Fruit fly (Drosophila melanogaster) whole organism, wandering third instar larva: ENCODE data around the gene SpdS.

Experiments
- CrebA ChIP-seq: fragments of 200-800 bp; sonication (Bioruptor generic); optimal IDR thresholded peaks from 2 replicates; lab custom pipeline; 2016; ENCODE audit warnings: missing biosample characterization, mild to moderate bottlenecking, missing genetic modification characterization, borderline replicate concordance
- Dfd ChIP-seq: fragments of >200 bp; optimal IDR thresholded peaks from 2 replicates; lab custom pipeline; 2017; ENCODE audit warnings: missing biosample characterization, missing genetic modification characterization
- Dif ChIP-seq: fragments of 200-275, 200-300 bp; sonication (Bioruptor generic); optimal IDR thresholded peaks from 2 replicates; lab custom pipeline; 2018; ENCODE audit warnings: missing biosample characterization, missing genetic modification characterization; ENCODE audit not compliant: partially characterized antibody
- Myc ChIP-seq: fragments of >200 bp; optimal IDR thresholded peaks from 2 replicates; lab custom pipeline; 2017
- N ChIP-seq: fragments of >200 bp; optimal IDR thresholded peaks from 2 replicates; lab custom pipeline; 2018; ENCODE audit warnings: missing biosample characterization, missing external identifiers, missing genetic modification characterization
- Vsx2 ChIP-seq: fragments of 200-300, 225-300 bp; sonication (Bioruptor generic); optimal IDR thresholded peaks from 2 replicates; lab custom pipeline; 2018; ENCODE audit warnings: missing biosample characterization, missing genetic modification characterization; ENCODE audit not compliant: partially characterized antibody
- br ChIP-seq: fragments of 200-800 bp; sonication (Bioruptor generic); optimal IDR thresholded peaks from 2 replicates; lab custom pipeline; 2016; ENCODE audit warnings: missing biosample characterization, missing genetic modification characterization
- foxo ChIP-seq, 2 experiments: fragments of 200-800 bp; sonication (Bioruptor generic); optimal IDR thresholded peaks; 2 replicates in 1 of 2; 3 replicates in 1 of 2; lab custom pipeline; 2016 to 2017; ENCODE audit warnings: missing biosample characterization in 2 of 2, missing genetic modification characterization in 2 of 2
- lola ChIP-seq: fragments of >200 bp; optimal IDR thresholded peaks from 2 replicates; lab custom pipeline; 2017; ENCODE audit warnings: missing biosample characterization, missing genetic modification characterization
- pan ChIP-seq: fragments of >200 bp; optimal IDR thresholded peaks from 2 replicates; lab custom pipeline; 2017
- sv ChIP-seq: fragments of 200-800 bp; sonication (Bioruptor generic); optimal IDR thresholded peaks from 3 replicates; lab custom pipeline; 2016; ENCODE audit warnings: missing biosample characterization, missing genetic modification characterization

DNA sequence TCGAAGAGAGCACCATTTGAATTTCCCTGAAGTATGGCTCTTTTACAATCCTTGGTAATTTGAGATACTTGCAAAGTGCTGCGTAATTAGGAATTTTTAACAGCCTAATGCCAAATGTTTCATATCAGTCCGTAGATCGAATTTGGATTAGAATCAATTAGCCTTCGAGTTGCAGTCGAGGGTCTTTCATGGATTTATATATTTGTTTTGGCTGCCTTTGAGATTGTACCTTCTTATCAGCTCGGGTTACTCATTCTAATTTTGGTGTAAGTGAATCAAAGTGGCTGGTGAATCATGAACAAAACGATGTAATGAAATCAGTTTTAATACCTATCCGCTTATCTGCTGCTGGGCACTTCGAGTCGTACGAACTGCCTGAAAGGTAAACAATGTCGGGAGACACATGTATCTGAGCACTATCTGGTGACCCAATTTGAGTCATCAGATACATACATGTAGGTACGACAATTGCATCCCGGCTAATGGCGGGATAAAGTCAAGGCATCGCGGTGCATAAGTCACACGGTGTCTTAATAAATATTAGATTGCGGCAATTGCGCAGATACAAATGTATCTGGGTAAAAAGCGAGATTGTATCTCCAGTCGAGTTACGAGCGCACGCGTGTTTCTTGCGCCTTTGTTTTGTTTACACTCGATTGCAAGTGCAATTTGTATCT lies 35.6 kb upstream of the SpdS start:
- no peak for TF ChIP-seq pan (lab: Kevin White, UChicago)
- no peak for TF ChIP-seq Myc (lab: Kevin White, UChicago)
- TF ChIP-seq CrebA: no peak
- TF ChIP-seq N: no peak
- no peak for TF ChIP-seq Vsx2 (GFP tag; lab: Kevin White, UChicago)
- TF ChIP-seq lola: no peak
- no peak for TF ChIP-seq Dif (GFP tag; lab: Kevin White, UChicago)
- no peak for TF ChIP-seq br
- no peak for TF ChIP-seq sv (GFP tag; lab: Kevin White, UChicago)
- TF ChIP-seq foxo (GFP tag; optimal IDR thresholded peaks at IDR 0.05; lab: Kevin White, UChicago): no peak
- no peak for TF ChIP-seq Dfd
